Worm (Caenorhabditis elegans) whole organism, young adult: Measurements from ENCODE around the gene dss-1.

Experiments used
- F23B12.7 ChIP-seq: sonication (generic microtip); optimal IDR thresholded peaks from 2 replicates; lab custom pipeline; 2017; ENCODE audit warnings: missing genetic modification characterization, mild to moderate bottlenecking, missing compliant biosample characterization, antibody characterized with exemption, moderate library complexity; ENCODE audit not compliant: insufficient read depth
- F33H1.4 ChIP-seq: fragments of 200-800 bp; sonication (Bioruptor generic); IDR thresholded peaks from 2 replicates; pipeline ENCODE4 v1.3.6; 2022; ENCODE audit warnings: missing genetic modification reagents, missing genetic modification characterization, missing compliant biosample characterization
- K11D2.4 ChIP-seq: fragments of 200-800 bp; sonication (Bioruptor generic); IDR thresholded peaks from 2 replicates; pipeline ENCODE4 v1.3.6; 2022; ENCODE audit warnings: missing genetic modification reagents, missing genetic modification characterization, missing compliant biosample characterization
- ama-1 ChIP-seq, 3 experiments: fragments of 150-350 bp in 1 of 3; sonication (generic microtip) in 2 of 3; optimal IDR thresholded peaks; 2 replicates each; lab custom pipeline; 2014 to 2018; ENCODE audit warnings: missing biosample characterization in 2 of 3, missing genetic modification characterization in 2 of 3, missing genetic modification reagents in 2 of 3
- bed-2 ChIP-seq: fragments of 200-800 bp; sonication (Bioruptor generic); IDR thresholded peaks from 2 replicates; pipeline ENCODE4 v1.3.6; 2022; ENCODE audit warnings: missing genetic modification reagents, missing genetic modification characterization, missing compliant biosample characterization
- ceh-91 ChIP-seq: fragments of 200-800 bp; sonication (Bioruptor generic); IDR thresholded peaks from 2 replicates; pipeline ENCODE4 v1.3.6; 2022; ENCODE audit warnings: missing genetic modification reagents, missing genetic modification characterization, missing compliant biosample characterization
- him-1 ChIP-seq: sonication (generic microtip); optimal IDR thresholded peaks from 2 replicates; lab custom pipeline; 2016; ENCODE audit warnings: missing genotype, missing genetic modification reagents, missing genetic modification characterization, missing compliant biosample characterization
- lir-1 ChIP-seq: fragments of 200-800 bp; sonication (Bioruptor generic); conservative IDR thresholded peaks from 2 replicates; pipeline ENCODE4 v1.3.6; 2022; ENCODE audit warnings: missing genetic modification reagents, missing genetic modification characterization, missing compliant biosample characterization
- nfya-1 ChIP-seq: sonication (generic microtip); optimal IDR thresholded peaks from 2 replicates; lab custom pipeline; 2017; ENCODE audit warnings: antibody characterized with exemption, missing compliant biosample characterization, missing genetic modification characterization, borderline replicate concordance; ENCODE audit not compliant: insufficient read depth
- pha-4 ChIP-seq: fragments of 150-350 bp; sonication (generic microtip); optimal IDR thresholded peaks from 2 replicates; lab custom pipeline; 2014; ENCODE audit warnings: missing biosample characterization, missing genetic modification reagents, missing genetic modification characterization
- sdz-38 ChIP-seq: sonication (generic microtip); optimal IDR thresholded peaks from 2 replicates; lab custom pipeline; 2016; ENCODE audit warnings: missing genotype, missing genetic modification characterization, missing compliant biosample characterization

DNA sequence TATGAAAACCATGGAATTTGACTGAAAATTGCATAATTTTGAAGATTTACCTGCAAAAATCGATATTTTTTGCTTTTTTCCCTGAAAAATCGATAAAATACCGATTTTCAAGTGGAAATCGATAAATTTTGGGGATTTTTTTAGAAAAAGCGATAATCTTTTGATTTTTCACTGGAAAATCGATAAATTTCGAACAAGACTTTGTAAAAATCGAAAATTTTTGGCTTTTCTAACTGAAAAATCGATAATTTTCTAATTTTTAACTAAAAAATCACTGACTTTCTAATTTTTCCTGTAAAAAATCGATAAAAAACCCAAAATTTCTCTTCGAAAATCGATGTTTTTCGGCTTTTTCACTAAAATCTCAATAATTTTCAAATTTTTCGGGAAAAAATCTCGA lies 10.2 kb upstream of the dss-1 start:
- TF ChIP-seq pha-4 (no peak), F33H1.4 (GFP tag; lab: Robert Waterston, UW) (no peak), lir-1 (GFP tag; lab: Robert Waterston, UW) (no peak), sdz-38 (no peak), nfya-1 (tag; lab: Kevin White, UChicago) (no peak), F23B12.7 (tag; lab: Kevin White, UChicago) (no peak), him-1 (tag; lab: Kevin White, UChicago) (no peak), ceh-91 (GFP tag; lab: Robert Waterston, UW) (no peak), bed-2 (GFP tag; lab: Robert Waterston, UW) (no peak), K11D2.4 (no peak), ama-1 (optimal IDR thresholded peaks at IDR 0.05; lab: Kevin White, UChicago) (no peak), ama-1 (GFP tag; optimal IDR thresholded peaks at IDR 0.05; lab: Kevin White, UChicago) (no peak)
